Fruit fly (Drosophila melanogaster) whole organism, prepupa: ENCODE data around the gene arg.
A peak's percentile ranks its signal among the peaks of the same experiment; 100 is the strongest.

ENCODE experiments used
- CG3032 ChIP-seq: fragments of 200-800 bp; optimal IDR thresholded peaks from 2 replicates; lab custom pipeline; 2019; ENCODE audit warnings: missing biosample characterization, mild to moderate bottlenecking, missing genetic modification characterization, moderate library complexity
- CG32006 ChIP-seq: fragments of 200-800 bp; sonication (Bioruptor generic); optimal IDR thresholded peaks from 3 replicates; lab custom pipeline; 2017; ENCODE audit warnings: missing biosample characterization, mild to moderate bottlenecking, missing genetic modification characterization
- CG34406 ChIP-seq: fragments of 200-800 bp; sonication (Bioruptor generic); optimal IDR thresholded peaks from 3 replicates; lab custom pipeline; 2016; ENCODE audit warnings: missing biosample characterization, missing genetic modification characterization
- CG6808 ChIP-seq: fragments of 200-800 bp; sonication (Bioruptor generic); optimal IDR thresholded peaks from 3 replicates; lab custom pipeline; 2017; ENCODE audit warnings: missing biosample characterization, missing genetic modification characterization, mild to moderate bottlenecking, moderate library complexity, missing genetic modification reagents
- CG7368 ChIP-seq: fragments of 200-800 bp; sonication (Bioruptor generic); optimal IDR thresholded peaks from 3 replicates; lab custom pipeline; 2016; ENCODE audit warnings: missing biosample characterization, missing genetic modification characterization
- CG8119 ChIP-seq: fragments of 200-800 bp; sonication (Bioruptor generic); IDR thresholded peaks from 3 replicates; pipeline ENCODE4 v1.3.6; 2022; ENCODE audit warnings: missing biosample characterization, missing genetic modification characterization
- CG8319 ChIP-seq: fragments of 200-800 bp; sonication (Bioruptor generic); optimal IDR thresholded peaks from 3 replicates; lab custom pipeline; 2016; ENCODE audit warnings: missing biosample characterization, missing genetic modification characterization
- Gug ChIP-seq: fragments of 200-800 bp; sonication (Bioruptor generic); IDR thresholded peaks from 2 replicates; pipeline ENCODE4 v1.3.6; 2022; ENCODE audit warnings: missing biosample characterization, missing genetic modification characterization
- Lpt ChIP-seq: fragments of 200-800 bp; sonication (Bioruptor generic); optimal IDR thresholded peaks from 3 replicates; lab custom pipeline; 2016; ENCODE audit warnings: missing biosample characterization, missing genetic modification characterization
- Met ChIP-seq: fragments of 200-800 bp; sonication (Bioruptor generic); optimal IDR thresholded peaks from 3 replicates; lab custom pipeline; 2016; ENCODE audit warnings: missing biosample characterization, missing genetic modification characterization
- OdsH ChIP-seq: fragments of 200-800 bp; sonication (Bioruptor generic); optimal IDR thresholded peaks from 3 replicates; lab custom pipeline; 2016; ENCODE audit warnings: missing biosample characterization, missing genetic modification characterization
- salr ChIP-seq, 2 experiments: fragments of 200-800 bp; sonication (Bioruptor generic); optimal IDR thresholded peaks; 3 replicates each; lab custom pipeline; 2016 to 2018; ENCODE audit warnings: missing biosample characterization in 2 of 2, missing genetic modification characterization in 2 of 2, mild to moderate bottlenecking in 1 of 2
- svp ChIP-seq: fragments of 200-800 bp; sonication (Bioruptor generic); peaks from one replicate; lab custom pipeline; 2016; ENCODE audit warnings: missing biosample characterization, missing genetic modification characterization
- topi ChIP-seq: fragments of 200-800 bp; sonication (Bioruptor generic); optimal IDR thresholded peaks from 3 replicates; lab custom pipeline; 2016; ENCODE audit warnings: missing biosample characterization, missing genetic modification characterization

dm6 chrX:496326-496725, 12.9 kb upstream of the arg start, which contains the start of gene svr:
- TF ChIP-seq CG32006 (GFP tag; lab: Kevin White, UChicago) (no peak), OdsH (GFP tag; lab: Kevin White, UChicago) (no peak), salr (GFP tag; optimal IDR thresholded peaks at IDR 0.05; lab: Kevin White, UChicago) (no peak), CG6808 (GFP tag; lab: Kevin White, UChicago) (no peak), topi (GFP tag; lab: Kevin White, UChicago) (no peak), CG8119 (no peak), svp (GFP tag; lab: Kevin White, UChicago) (peak; percentile 37), CG3032 (no peak), CG8319 (GFP tag; lab: Kevin White, UChicago) (no peak), CG7368 (no peak), Lpt (no peak), Met (GFP tag; lab: Kevin White, UChicago) (no peak), Gug (GFP tag; lab: Robert Waterston, UW) (no peak), CG34406 (no peak)
